Worm (Caenorhabditis elegans): Measurements from ENCODE around the gene srj-27.

srj-27 gene

DNA sequence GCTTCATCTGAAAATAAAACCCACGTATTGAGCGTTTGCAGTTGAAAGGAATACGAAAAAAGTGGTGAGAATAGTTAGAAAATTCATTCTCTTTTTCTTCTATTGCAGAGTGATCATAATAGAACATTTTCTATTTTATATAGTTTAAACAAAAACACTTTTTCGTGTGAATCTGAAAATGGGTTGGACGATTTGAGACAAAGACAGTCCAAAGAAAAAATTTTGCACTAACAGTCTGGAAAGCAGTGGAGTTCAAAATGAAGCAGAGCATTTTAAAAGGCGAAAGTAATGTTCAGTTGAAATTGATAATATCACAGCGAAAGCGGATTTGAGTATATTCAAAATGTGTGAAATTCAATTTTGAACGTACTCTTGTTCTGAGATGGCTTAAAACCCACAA, 38.7 kb downstream of the srj-27 start, which contains the start of gene C01G10.18:
C01G10.18 (minus strand) TSS at position 101 of the 400 bp plus-strand sequence.
- TF ChIP-seq snpc-4 (tag; optimal IDR thresholded peaks at IDR 0.05) (no peak), mab-5 (tag; optimal IDR thresholded peaks at IDR 0.05) (no peak), tbx-8 (GFP tag; optimal IDR thresholded peaks at IDR 0.05) (no peak), drap-1 (GFP tag; optimal IDR thresholded peaks at IDR 0.05) (no peak), ceh-83 (GFP tag; optimal IDR thresholded peaks at IDR 0.05) (no peak), unc-39 (tag; optimal IDR thresholded peaks at IDR 0.05) (no peak), cnd-1 (tag; optimal IDR thresholded peaks at IDR 0.05) (no peak), M03D4.4 (tag; optimal IDR thresholded peaks at IDR 0.05) (no peak), flh-1 (GFP tag; optimal IDR thresholded peaks at IDR 0.05) (no peak)

DNA sequence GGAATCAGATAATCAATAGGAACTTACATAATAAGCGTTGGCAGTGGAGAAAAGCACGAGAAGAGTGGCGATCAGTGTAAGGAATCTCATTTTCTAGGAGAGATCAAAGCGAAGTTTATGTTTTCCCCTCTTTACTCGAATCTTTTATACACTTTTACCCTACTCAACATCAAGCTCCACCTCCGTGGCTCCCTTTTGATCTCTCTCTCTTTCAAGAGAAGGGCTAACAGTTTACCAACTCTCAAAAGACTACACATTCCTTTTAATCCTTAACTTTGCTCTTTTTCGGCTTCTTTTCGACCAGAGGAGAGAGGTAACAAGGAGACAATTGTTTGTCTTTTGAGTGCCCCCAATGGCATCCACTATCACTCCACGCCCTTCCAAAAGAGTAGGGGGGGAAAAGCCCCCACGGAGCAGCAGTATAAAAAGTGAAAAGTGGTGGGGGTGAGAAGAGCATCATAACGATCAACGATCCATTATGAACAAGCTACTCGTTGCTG, 40.1 kb downstream of the srj-27 start, which contains the start of the genes C01G10.15 and C01G10.6:
C01G10.15 (minus strand) TSS at position 101 of the 500 bp plus-strand sequence.
C01G10.6 (plus strand) TSS at position 450 of the 500 bp plus-strand sequence.
- TF ChIP-seq bed-3 (GFP tag; optimal IDR thresholded peaks at IDR 0.05) (no peak), ceh-43 (GFP tag; optimal IDR thresholded peaks at IDR 0.05) (no peak), flh-1 (GFP tag; optimal IDR thresholded peaks at IDR 0.05) (no peak), ceh-83 (GFP tag; optimal IDR thresholded peaks at IDR 0.05) (no peak), unc-120 (tag; optimal IDR thresholded peaks at IDR 0.05; ENCODE audit: poor library complexity, severe bottlenecking) (no peak), lsy-2 (tag; optimal IDR thresholded peaks at IDR 0.05) (no peak), zip-8 (tag; optimal IDR thresholded peaks at IDR 0.05) (no peak), lin-32 (GFP tag; optimal IDR thresholded peaks at IDR 0.05) (no peak), sptf-1 (tag; optimal IDR thresholded peaks at IDR 0.05) (no peak), mep-1 (tag; optimal IDR thresholded peaks at IDR 0.05) (no peak), elt-3 (tag; optimal IDR thresholded peaks at IDR 0.05) (no peak), snpc-4 (tag; optimal IDR thresholded peaks at IDR 0.05) (no peak), drap-1 (GFP tag; optimal IDR thresholded peaks at IDR 0.05) (no peak)

DNA sequence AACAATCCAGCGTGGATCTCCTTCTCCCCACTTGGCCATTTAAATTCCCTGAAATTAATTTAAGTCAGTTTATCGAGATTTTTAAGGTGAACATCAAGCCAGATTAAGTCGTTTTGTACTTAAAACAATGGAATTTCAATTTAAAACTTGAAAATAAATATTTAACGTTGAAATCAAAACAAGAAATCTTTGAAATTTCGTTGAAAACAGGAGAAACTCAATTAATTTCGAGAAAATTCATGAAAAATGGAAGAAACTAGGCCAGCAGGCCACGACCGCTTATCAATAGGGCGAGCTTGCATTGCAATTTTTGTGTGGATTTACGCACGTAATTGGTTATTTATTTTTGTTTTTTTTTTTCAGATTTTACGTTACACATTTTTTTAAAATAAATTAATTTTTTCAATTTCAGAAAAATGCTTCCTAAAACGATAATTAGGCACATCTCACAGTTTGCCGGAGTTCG, 41.9 kb downstream of the srj-27 start, which contains the start of the genes ahsa-1 and C01G10.7:
ahsa-1 (minus strand) TSS at position 51 of the 466 bp plus-strand sequence.
C01G10.7 (plus strand) TSS at position 413 of the 466 bp plus-strand sequence.
- TF ChIP-seq nhr-12 (tag; optimal IDR thresholded peaks at IDR 0.05), result no peak
- TF ChIP-seq unc-62 (GFP tag; optimal IDR thresholded peaks at IDR 0.05), result no peak
- no peak for TF ChIP-seq cnd-1 (tag; optimal IDR thresholded peaks at IDR 0.05)
- TF ChIP-seq mab-5 (tag; optimal IDR thresholded peaks at IDR 0.05), result peak; percentile 61
- peak; percentile 46 for TF ChIP-seq pha-4 (tag; optimal IDR thresholded peaks at IDR 0.05)
- TF ChIP-seq zip-8 (tag; optimal IDR thresholded peaks at IDR 0.05), result no peak
- no peak for TF ChIP-seq elt-3 (tag; optimal IDR thresholded peaks at IDR 0.05)
- peak; percentile 70 for TF ChIP-seq drap-1 (GFP tag; optimal IDR thresholded peaks at IDR 0.05)
- TF ChIP-seq M03D4.4 (tag; optimal IDR thresholded peaks at IDR 0.05), result peak; percentile 44
- peak; percentile 39 for TF ChIP-seq mls-2 (tag; optimal IDR thresholded peaks at IDR 0.05)
- TF ChIP-seq mep-1 (tag; optimal IDR thresholded peaks at IDR 0.05), result peak; percentile 87
- no peak for TF ChIP-seq snpc-4 (tag; optimal IDR thresholded peaks at IDR 0.05)
- TF ChIP-seq ceh-43 (GFP tag; optimal IDR thresholded peaks at IDR 0.05), result peak; percentile 70
- TF ChIP-seq lin-32 (GFP tag; optimal IDR thresholded peaks at IDR 0.05), result peak; percentile 56
- TF ChIP-seq lin-13 (tag; optimal IDR thresholded peaks at IDR 0.05), result peak; percentile 44
- TF ChIP-seq nhr-2 (tag; optimal IDR thresholded peaks at IDR 0.05), result no peak
- TF ChIP-seq nhr-76 (tag; optimal IDR thresholded peaks at IDR 0.05), result no peak
- no peak for TF ChIP-seq flh-1 (GFP tag; optimal IDR thresholded peaks at IDR 0.05)
- TF ChIP-seq ceh-83 (GFP tag; optimal IDR thresholded peaks at IDR 0.05), result no peak
- TF ChIP-seq unc-39 (tag; optimal IDR thresholded peaks at IDR 0.05), result no peak
- TF ChIP-seq sptf-1 (tag; optimal IDR thresholded peaks at IDR 0.05), result peak; percentile 70
- TF ChIP-seq ham-2 (GFP tag; optimal IDR thresholded peaks at IDR 0.05), result no peak
- TF ChIP-seq lsy-2 (tag; optimal IDR thresholded peaks at IDR 0.05), result peak; percentile 73
- TF ChIP-seq tbx-8 (GFP tag; optimal IDR thresholded peaks at IDR 0.05), result no peak
- no peak for TF ChIP-seq blmp-1 (tag; optimal IDR thresholded peaks at IDR 0.05)
- TF ChIP-seq hlh-1 (tag; optimal IDR thresholded peaks at IDR 0.05), result peak; percentile 2
- no peak for TF ChIP-seq ztf-11 (tag; optimal IDR thresholded peaks at IDR 0.05)
- peak; percentile 97 for TF ChIP-seq ces-1 (GFP tag; optimal IDR thresholded peaks at IDR 0.05)
- no peak for TF ChIP-seq unc-120 (tag; optimal IDR thresholded peaks at IDR 0.05; ENCODE audit: poor library complexity, severe bottlenecking)
- TF ChIP-seq nhr-237 (tag; optimal IDR thresholded peaks at IDR 0.05), result peak; percentile 90
- TF ChIP-seq nhr-28 (tag; optimal IDR thresholded peaks at IDR 0.05), result no peak
- no peak for TF ChIP-seq elt-1 (tag; optimal IDR thresholded peaks at IDR 0.05; ENCODE audit: borderline replicate concordance, insufficient read depth)
- no peak for TF ChIP-seq bed-3 (GFP tag; optimal IDR thresholded peaks at IDR 0.05)
- TF ChIP-seq ceh-39 (tag; optimal IDR thresholded peaks at IDR 0.05), result peak; percentile 73
- TF ChIP-seq sem-2 (GFP tag; optimal IDR thresholded peaks at IDR 0.05), result no peak

All from whole organism, mixed stage, embryonic.